Worm (Caenorhabditis elegans) whole organism, young adult: Measurements from ENCODE around the gene T24A6.20.
A peak's percentile ranks its signal among the peaks of the same experiment; 100 is the strongest.

Experiments
- B0261.1 ChIP-seq: sonication (generic microtip); optimal IDR thresholded peaks from 2 replicates; lab custom pipeline; 2016; ENCODE audit warnings: mild to moderate bottlenecking, missing genetic modification characterization, moderate library complexity, missing compliant biosample characterization
- F22D6.2 ChIP-seq: sonication (generic microtip); optimal IDR thresholded peaks from 2 replicates; lab custom pipeline; 2016; ENCODE audit warnings: mild to moderate bottlenecking, missing genetic modification characterization, missing compliant biosample characterization
- F33H1.4 ChIP-seq: fragments of 200-800 bp; sonication (Bioruptor generic); IDR thresholded peaks from 2 replicates; pipeline ENCODE4 v1.3.6; 2022; ENCODE audit warnings: missing genetic modification reagents, missing genetic modification characterization, missing compliant biosample characterization
- F55B11.4 ChIP-seq: sonication (generic microtip); optimal IDR thresholded peaks from 2 replicates; lab custom pipeline; 2016; ENCODE audit warnings: missing compliant biosample characterization, missing genetic modification characterization, borderline replicate concordance; ENCODE audit not compliant: insufficient read depth
- F57C9.4 ChIP-seq: sonication (generic microtip); optimal IDR thresholded peaks from 2 replicates; lab custom pipeline; 2017; ENCODE audit warnings: mild to moderate bottlenecking, missing genetic modification characterization, missing compliant biosample characterization
- K11D2.4 ChIP-seq: fragments of 200-800 bp; sonication (Bioruptor generic); IDR thresholded peaks from 2 replicates; pipeline ENCODE4 v1.3.6; 2022; ENCODE audit warnings: missing genetic modification reagents, missing genetic modification characterization, missing compliant biosample characterization
- T07F8.4 ChIP-seq: sonication (generic microtip); optimal IDR thresholded peaks from 2 replicates; lab custom pipeline; 2016; ENCODE audit warnings: mild to moderate bottlenecking, missing genetic modification characterization, moderate library complexity, missing compliant biosample characterization
- Y56A3A.18 ChIP-seq: fragments of 200-800 bp; sonication (Bioruptor generic); IDR thresholded peaks from 2 replicates; pipeline ENCODE4 v1.3.6; 2022; ENCODE audit warnings: missing genetic modification reagents, missing genetic modification characterization, missing compliant biosample characterization
- Y95B8A.8 ChIP-seq: fragments of 200-800 bp; sonication (Bioruptor generic); IDR thresholded peaks from 2 replicates; pipeline ENCODE4 v1.3.6; 2022; ENCODE audit warnings: missing genetic modification reagents, missing genetic modification characterization, missing compliant biosample characterization
- akir-1 ChIP-seq: fragments of 200-800 bp; sonication (Bioruptor generic); optimal IDR thresholded peaks from 2 replicates; lab custom pipeline; 2018; ENCODE audit warnings: mild to moderate bottlenecking, missing genetic modification characterization, moderate library complexity, missing compliant biosample characterization
- aptf-2 ChIP-seq: fragments of 200-800 bp; sonication (Bioruptor generic); conservative IDR thresholded peaks from 2 replicates; pipeline ENCODE4 v1.3.6; 2022; ENCODE audit warnings: missing genetic modification reagents, missing genetic modification characterization, missing compliant biosample characterization
- aptf-3 ChIP-seq: fragments of 200-800 bp; sonication (Bioruptor generic); IDR thresholded peaks from 2 replicates; pipeline ENCODE4 v1.3.6; 2022; ENCODE audit warnings: missing genetic modification characterization, missing compliant biosample characterization
- atf-7 ChIP-seq: sonication (generic microtip); optimal IDR thresholded peaks from 2 replicates; lab custom pipeline; 2017; ENCODE audit warnings: mild to moderate bottlenecking, missing genetic modification characterization, missing compliant biosample characterization
- attf-5 ChIP-seq: fragments of 200-800 bp; sonication (Bioruptor generic); optimal IDR thresholded peaks from 2 replicates; lab custom pipeline; 2018; ENCODE audit warnings: mild to moderate bottlenecking, missing genetic modification characterization, missing compliant biosample characterization
- attf-6 ChIP-seq: fragments of 200-800 bp; sonication (Bioruptor generic); IDR thresholded peaks from 2 replicates; pipeline ENCODE4 v1.3.6; 2022; ENCODE audit warnings: missing genetic modification reagents, missing genetic modification characterization, missing compliant biosample characterization
- bed-1 ChIP-seq: fragments of 200-800 bp; sonication (Bioruptor generic); IDR thresholded peaks from 2 replicates; pipeline ENCODE4 v1.3.6; 2022; ENCODE audit warnings: missing genetic modification reagents, missing genetic modification characterization, missing compliant biosample characterization
- ccch-3 ChIP-seq: fragments of 200-800 bp; sonication (Bioruptor generic); optimal IDR thresholded peaks from 2 replicates; lab custom pipeline; 2018; ENCODE audit warnings: mild to moderate bottlenecking, missing genetic modification characterization, missing compliant biosample characterization
- cebp-1 ChIP-seq, 2 experiments: fragments of 200-800 bp in 1 of 2; sonication (Bioruptor generic) in 1 of 2; sonication (generic microtip) in 1 of 2; IDR thresholded peaks in 1 of 2; optimal IDR thresholded peaks in 1 of 2; 2 replicates each; pipeline versions ENCODE4 v1.3.6 to Lab custom; 2017 to 2022; ENCODE audit warnings: missing compliant biosample characterization in 2 of 2, missing genetic modification characterization in 2 of 2, mild to moderate bottlenecking in 1 of 2, missing genetic modification reagents in 1 of 2, moderate library complexity in 1 of 2
- cebp-2 ChIP-seq: fragments of 200-800 bp; sonication (Bioruptor generic); IDR thresholded peaks from 2 replicates; pipeline ENCODE4 v1.3.6; 2022; ENCODE audit warnings: missing genetic modification characterization, missing compliant biosample characterization
- ceh-27 ChIP-seq: fragments of 200-800 bp; sonication (Bioruptor generic); optimal IDR thresholded peaks from 2 replicates; lab custom pipeline; 2018; ENCODE audit warnings: mild to moderate bottlenecking, missing genetic modification characterization, moderate library complexity, missing compliant biosample characterization
- ceh-79 ChIP-seq: sonication (generic microtip); optimal IDR thresholded peaks from 2 replicates; lab custom pipeline; 2017; ENCODE audit warnings: mild to moderate bottlenecking, missing genetic modification characterization, missing compliant biosample characterization
- chd-7 ChIP-seq: sonication (generic microtip); optimal IDR thresholded peaks from 2 replicates; lab custom pipeline; 2016; ENCODE audit warnings: mild to moderate bottlenecking, missing genetic modification characterization, moderate library complexity, missing compliant biosample characterization
- dox-1 ChIP-seq: fragments of 200-800 bp; sonication (Bioruptor generic); IDR thresholded peaks from 2 replicates; pipeline ENCODE4 v1.3.6; 2022; ENCODE audit warnings: missing genetic modification reagents, missing genetic modification characterization, missing compliant biosample characterization
- egrh-3 ChIP-seq: fragments of 200-800 bp; sonication (Bioruptor generic); IDR thresholded peaks from 2 replicates; pipeline ENCODE4 v1.3.6; 2022; ENCODE audit warnings: missing genetic modification reagents, missing genetic modification characterization, missing compliant biosample characterization
- ekl-4 ChIP-seq: fragments of 200-800 bp; sonication (Bioruptor generic); IDR thresholded peaks from 2 replicates; pipeline ENCODE4 v1.3.6; 2022; ENCODE audit warnings: missing genetic modification reagents, missing genetic modification characterization, missing compliant biosample characterization
- gei-17 ChIP-seq: fragments of 200-800 bp; sonication (Bioruptor generic); optimal IDR thresholded peaks from 2 replicates; lab custom pipeline; 2018; ENCODE audit warnings: mild to moderate bottlenecking, missing genetic modification characterization, missing compliant biosample characterization
- hmg-1.2 ChIP-seq: fragments of 200-800 bp; sonication (Bioruptor generic); IDR thresholded peaks from 2 replicates; pipeline ENCODE4 v1.3.6; 2022; ENCODE audit warnings: missing genetic modification reagents, missing genetic modification characterization, missing compliant biosample characterization
- hrde-1 ChIP-seq: sonication (generic microtip); optimal IDR thresholded peaks from 2 replicates; lab custom pipeline; 2016; ENCODE audit warnings: missing genetic modification characterization, mild to moderate bottlenecking, missing compliant biosample characterization, moderate library complexity, missing genotype, missing genetic modification reagents, borderline replicate concordance
- let-526 ChIP-seq: fragments of 200-800 bp; sonication (Bioruptor generic); IDR thresholded peaks from 2 replicates; pipeline ENCODE4 v1.3.6; 2022; ENCODE audit warnings: missing genetic modification reagents, missing genetic modification characterization, missing compliant biosample characterization
- lin-26 ChIP-seq: fragments of 200-800 bp; sonication (Bioruptor generic); IDR thresholded peaks from 2 replicates; pipeline ENCODE4 v1.3.6; 2022; ENCODE audit warnings: missing genetic modification reagents, missing genetic modification characterization, missing compliant biosample characterization
- madf-10 ChIP-seq: sonication (generic microtip); optimal IDR thresholded peaks from 2 replicates; lab custom pipeline; 2016; ENCODE audit warnings: mild to moderate bottlenecking, missing genetic modification characterization, missing compliant biosample characterization
- madf-3 ChIP-seq: fragments of 200-800 bp; sonication (Bioruptor generic); IDR thresholded peaks from 2 replicates; pipeline ENCODE4 v1.3.6; 2022; ENCODE audit warnings: missing genetic modification reagents, missing genetic modification characterization, missing compliant biosample characterization
- madf-6 ChIP-seq: fragments of 200-800 bp; sonication (Bioruptor generic); IDR thresholded peaks from 2 replicates; pipeline ENCODE4 v1.3.6; 2022; ENCODE audit warnings: missing genetic modification reagents, missing genetic modification characterization, missing compliant biosample characterization
- madf-8 ChIP-seq: fragments of 200-800 bp; sonication (Bioruptor generic); conservative IDR thresholded peaks from 2 replicates; pipeline ENCODE4 v1.3.6; 2022; ENCODE audit warnings: missing genetic modification reagents, missing genetic modification characterization, missing compliant biosample characterization
- mcd-1 ChIP-seq: fragments of 200-800 bp; sonication (Bioruptor generic); IDR thresholded peaks from 2 replicates; pipeline ENCODE4 v1.3.6; 2022; ENCODE audit warnings: missing genetic modification reagents, missing genetic modification characterization, missing compliant biosample characterization
- mel-28 ChIP-seq: sonication (generic microtip); optimal IDR thresholded peaks from 2 replicates; lab custom pipeline; 2016; ENCODE audit warnings: borderline replicate concordance, mild to moderate bottlenecking, missing genetic modification characterization, missing compliant biosample characterization
- nfya-1 ChIP-seq: sonication (generic microtip); optimal IDR thresholded peaks from 2 replicates; lab custom pipeline; 2017; ENCODE audit warnings: antibody characterized with exemption, missing compliant biosample characterization, missing genetic modification characterization, borderline replicate concordance; ENCODE audit not compliant: insufficient read depth
- nhr-27 ChIP-seq: fragments of 200-800 bp; sonication (Bioruptor generic); optimal IDR thresholded peaks from 2 replicates; lab custom pipeline; 2018; ENCODE audit warnings: mild to moderate bottlenecking, missing genetic modification characterization, moderate library complexity, missing compliant biosample characterization
- nhr-80 ChIP-seq: sonication (generic microtip); optimal IDR thresholded peaks from 2 replicates; lab custom pipeline; 2016; ENCODE audit warnings: missing genetic modification characterization, missing compliant biosample characterization
- snpc-1.3 ChIP-seq: sonication (generic microtip); optimal IDR thresholded peaks from 2 replicates; lab custom pipeline; 2017; ENCODE audit warnings: missing genetic modification characterization, mild to moderate bottlenecking, missing compliant biosample characterization, antibody characterized with exemption, moderate library complexity, missing genotype, missing genetic modification reagents; ENCODE audit not compliant: insufficient read depth
- somi-1 ChIP-seq: fragments of 200-800 bp; sonication (Bioruptor generic); optimal IDR thresholded peaks from 2 replicates; lab custom pipeline; 2018; ENCODE audit warnings: mild to moderate bottlenecking, missing genetic modification characterization, missing compliant biosample characterization
- zfh-2 ChIP-seq: fragments of 200-800 bp; sonication (Bioruptor generic); conservative IDR thresholded peaks from 2 replicates; pipeline ENCODE4 v1.3.6; 2022; ENCODE audit warnings: missing genetic modification reagents, missing genetic modification characterization, missing compliant biosample characterization
- ztf-25 ChIP-seq: fragments of 200-800 bp; sonication (Bioruptor generic); IDR thresholded peaks from 2 replicates; pipeline ENCODE4 v1.3.6; 2022; ENCODE audit warnings: missing genetic modification reagents, missing genetic modification characterization, missing compliant biosample characterization
- ztf-26 ChIP-seq: sonication (generic microtip); optimal IDR thresholded peaks from 2 replicates; lab custom pipeline; 2017; ENCODE audit warnings: missing genetic modification characterization, missing compliant biosample characterization
- ztf-28 ChIP-seq: fragments of 200-800 bp; sonication (Bioruptor generic); IDR thresholded peaks from 2 replicates; pipeline ENCODE4 v1.3.6; 2022; ENCODE audit warnings: missing genetic modification reagents, missing genetic modification characterization, missing compliant biosample characterization

The T24A6.20 gene

ce11 chrV:3586014-3586689 lies 33.2 kb downstream of the T24A6.20 start, which contains the start of the genes rpl-11.1 and T22F3.2 (continued):
- TF ChIP-seq snpc-1.3 (tag; lab: Kevin White, UChicago) (no peak), ekl-4 (0 out of 2 replicates have a peak, but pooled peaks have one; percentile 20), Y56A3A.18 (no peak), atf-7 (tag; lab: Kevin White, UChicago) (no peak)

DNA sequence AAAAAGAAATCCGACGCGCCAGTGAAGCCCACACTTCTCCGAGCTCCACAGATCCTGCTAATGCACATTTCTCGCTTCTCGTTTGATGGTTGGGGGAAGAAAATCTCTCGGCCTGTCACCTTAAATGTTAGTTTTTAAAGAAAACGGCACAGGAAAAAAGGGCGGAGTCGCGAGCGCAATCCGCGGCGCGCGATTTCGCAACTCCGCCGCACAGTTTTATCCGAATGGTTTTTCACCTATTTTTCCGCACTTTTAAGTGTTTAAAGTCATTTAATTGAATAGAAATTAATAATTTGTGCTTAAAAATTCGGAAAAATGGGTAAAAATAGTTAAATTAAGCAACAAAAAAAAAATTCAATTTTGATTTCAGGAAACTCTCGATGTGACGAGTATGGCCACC lies 34.7 kb downstream of the T24A6.20 start:
- no peak for TF ChIP-seq F57C9.4 (tag; lab: Kevin White, UChicago)
- no peak for TF ChIP-seq madf-3 (GFP tag; lab: Robert Waterston, UW)
- no peak for TF ChIP-seq akir-1 (GFP tag; lab: Kevin White, UChicago)
- TF ChIP-seq K11D2.4 (GFP tag; lab: Robert Waterston, UW): no peak
- no peak for TF ChIP-seq cebp-2 (GFP tag; lab: Robert Waterston, UW)
- TF ChIP-seq gei-17 (GFP tag; lab: Kevin White, UChicago): no peak
- no peak for TF ChIP-seq ztf-25
- no peak for TF ChIP-seq F55B11.4 (tag; lab: Kevin White, UChicago)
- TF ChIP-seq chd-7 (tag; lab: Kevin White, UChicago): no peak
- TF ChIP-seq lin-26: no peak
- no peak for TF ChIP-seq attf-6 (GFP tag; lab: Robert Waterston, UW)
- TF ChIP-seq ztf-26 (tag; lab: Kevin White, UChicago): no peak
- TF ChIP-seq madf-8: no peak
- TF ChIP-seq hmg-1.2: 0 out of 2 replicates have a peak, but pooled peaks have one; percentile 11
- no peak for TF ChIP-seq ztf-28 (GFP tag; lab: Robert Waterston, UW)
- TF ChIP-seq aptf-3: no peak
- TF ChIP-seq madf-6 (GFP tag; lab: Robert Waterston, UW): no peak; the same call in 1 of the 2 replicates
- peak; percentile 88 for TF ChIP-seq cebp-1 (GFP tag; IDR thresholded peaks at IDR 0.05; lab: Robert Waterston, UW)
- TF ChIP-seq cebp-1 (tag; optimal IDR thresholded peaks at IDR 0.05; lab: Kevin White, UChicago): peak; percentile 98
- TF ChIP-seq T07F8.4 (tag; lab: Kevin White, UChicago): no peak
- TF ChIP-seq atf-7 (tag; lab: Kevin White, UChicago): no peak
- peak; percentile 39 for TF ChIP-seq snpc-1.3 (tag; lab: Kevin White, UChicago)
- peak; percentile 17 for TF ChIP-seq attf-5 (GFP tag; lab: Kevin White, UChicago)
- no peak for TF ChIP-seq ceh-79 (tag; lab: Kevin White, UChicago)
- TF ChIP-seq F22D6.2 (tag; lab: Kevin White, UChicago): no peak
- no peak; the same call in 1 of the 2 replicates for TF ChIP-seq zfh-2 (GFP tag; lab: Robert Waterston, UW)
- TF ChIP-seq nhr-80 (tag; lab: Kevin White, UChicago): no peak
- peak; percentile 53 for TF ChIP-seq mcd-1 (GFP tag; lab: Robert Waterston, UW)
- TF ChIP-seq aptf-2 (GFP tag; lab: Robert Waterston, UW): no peak
- TF ChIP-seq Y95B8A.8 (GFP tag; lab: Robert Waterston, UW): no peak
- TF ChIP-seq ccch-3 (GFP tag; lab: Kevin White, UChicago): no peak
- TF ChIP-seq mel-28 (tag; lab: Kevin White, UChicago): no peak
- TF ChIP-seq egrh-3 (GFP tag; lab: Robert Waterston, UW): peak; percentile 9; the same call in 1 of the 2 replicates
- TF ChIP-seq nhr-27: no peak
- no peak for TF ChIP-seq F33H1.4 (GFP tag; lab: Robert Waterston, UW)
- TF ChIP-seq madf-10 (tag; lab: Kevin White, UChicago): peak; percentile 10
- no peak for TF ChIP-seq nfya-1 (tag; lab: Kevin White, UChicago)
- TF ChIP-seq let-526 (GFP tag; lab: Robert Waterston, UW): no peak
- no peak for TF ChIP-seq somi-1 (GFP tag; lab: Kevin White, UChicago)
- no peak for TF ChIP-seq dox-1 (GFP tag; lab: Robert Waterston, UW)
- TF ChIP-seq hrde-1: no peak
- no peak for TF ChIP-seq B0261.1 (tag; lab: Kevin White, UChicago)
- TF ChIP-seq ceh-27 (GFP tag; lab: Kevin White, UChicago): no peak
- TF ChIP-seq bed-1 (GFP tag; lab: Robert Waterston, UW): no peak
